Worm (Caenorhabditis elegans) whole organism, L4 larva: Measurements from ENCODE around the gene acy-2.

Experiments
- D1046.2 ChIP-seq: fragments of 200-800 bp; sonication (Bioruptor generic); IDR thresholded peaks from 2 replicates; pipeline ENCODE4 v1.3.6; 2022; ENCODE audit warnings: missing genetic modification characterization, missing compliant biosample characterization
- F37D6.2 ChIP-seq: sonication (generic microtip); optimal IDR thresholded peaks from 2 replicates; lab custom pipeline; 2016; ENCODE audit warnings: mild to moderate bottlenecking, missing genetic modification characterization, missing compliant biosample characterization
- Y105C5A.15 ChIP-seq: fragments of 200-800 bp; sonication (Bioruptor generic); IDR thresholded peaks from 2 replicates; pipeline ENCODE4 v1.3.6; 2022; ENCODE audit warnings: missing genetic modification characterization, missing compliant biosample characterization
- Y75B8A.6 ChIP-seq: fragments of 200-800 bp; sonication (Bioruptor generic); IDR thresholded peaks from 2 replicates; pipeline ENCODE4 v1.3.6; 2022; ENCODE audit warnings: missing genetic modification reagents, missing genetic modification characterization, missing compliant biosample characterization
- aha-1 ChIP-seq: fragments of 150-350 bp; peaks from one replicate; lab custom pipeline; 2014; ENCODE audit warnings: missing biosample characterization, missing genetic modification characterization
- aly-2 ChIP-seq: sonication (generic microtip); optimal IDR thresholded peaks from 2 replicates; lab custom pipeline; 2018; ENCODE audit warnings: missing biosample characterization, missing genetic modification characterization
- ceh-62 ChIP-seq: sonication (generic microtip); optimal IDR thresholded peaks from 2 replicates; lab custom pipeline; 2017; ENCODE audit warnings: missing biosample characterization, missing genetic modification characterization
- ceh-82 ChIP-seq: sonication (generic microtip); optimal IDR thresholded peaks from 2 replicates; lab custom pipeline; 2017; ENCODE audit warnings: missing biosample characterization, missing genetic modification characterization
- ces-1 ChIP-seq: fragments of 150-350 bp; sonication (generic microtip); optimal IDR thresholded peaks from 4 replicates; lab custom pipeline; 2014; ENCODE audit warnings: missing biosample characterization, missing genetic modification reagents, missing genetic modification characterization
- ctbp-1 ChIP-seq: fragments of 200-800 bp; sonication (Bioruptor generic); IDR thresholded peaks from 2 replicates; pipeline ENCODE4 v1.3.6; 2022; ENCODE audit warnings: missing genetic modification reagents, missing genetic modification characterization, missing compliant biosample characterization
- daf-19 ChIP-seq: fragments of 200-800 bp; sonication (Bioruptor generic); conservative IDR thresholded peaks from 2 replicates; pipeline ENCODE4 v1.3.6; 2022; ENCODE audit warnings: missing genetic modification characterization, missing compliant biosample characterization
- daf-8 ChIP-seq: fragments of 200-800 bp; sonication (Bioruptor generic); IDR thresholded peaks from 2 replicates; pipeline ENCODE4 v1.3.6; 2022; ENCODE audit warnings: missing genetic modification characterization, missing compliant biosample characterization
- dmd-6 ChIP-seq: fragments of 200-800 bp; sonication (Bioruptor generic); IDR thresholded peaks from 2 replicates; pipeline ENCODE4 v1.3.6; 2022; ENCODE audit warnings: missing genetic modification reagents, missing genetic modification characterization, missing compliant biosample characterization
- dpl-1 ChIP-seq: fragments of 150-350 bp; optimal IDR thresholded peaks from 2 replicates; lab custom pipeline; 2014; ENCODE audit warnings: missing biosample characterization, missing genetic modification reagents, missing genetic modification characterization
- duxl-1 ChIP-seq: sonication (generic microtip); optimal IDR thresholded peaks from 2 replicates; lab custom pipeline; 2016; ENCODE audit warnings: mild to moderate bottlenecking, missing genetic modification characterization, moderate library complexity, missing compliant biosample characterization; ENCODE audit not compliant: poor library complexity
- egl-43 ChIP-seq: fragments of 200-800 bp; sonication (Bioruptor generic); IDR thresholded peaks from 2 replicates; pipeline ENCODE4 v1.3.6; 2022; ENCODE audit warnings: missing genetic modification reagents, missing genetic modification characterization, missing compliant biosample characterization
- hif-1 ChIP-seq, 2 experiments: sonication (generic microtip); optimal IDR thresholded peaks; 2 replicates each; lab custom pipeline; 2016 to 2017; ENCODE audit warnings: missing compliant biosample characterization in 2 of 2, missing genetic modification characterization in 2 of 2, missing genetic modification reagents in 2 of 2, missing genotype in 2 of 2, mild to moderate bottlenecking in 1 of 2
- lin-15B ChIP-seq: fragments of 150-350 bp; sonication (generic microtip); optimal IDR thresholded peaks from 3 replicates; lab custom pipeline; 2014; ENCODE audit warnings: missing biosample characterization, missing genetic modification characterization
- lin-38 ChIP-seq: fragments of 200-800 bp; sonication (Bioruptor generic); IDR thresholded peaks from 2 replicates; pipeline ENCODE4 v1.3.6; 2022; ENCODE audit warnings: missing genetic modification reagents, missing genetic modification characterization, missing compliant biosample characterization
- lir-3 ChIP-seq: sonication (generic microtip); optimal IDR thresholded peaks from 2 replicates; lab custom pipeline; 2016; ENCODE audit warnings: mild to moderate bottlenecking, missing genetic modification characterization, missing compliant biosample characterization
- madf-9 ChIP-seq: fragments of 200-800 bp; sonication (Bioruptor generic); conservative IDR thresholded peaks from 2 replicates; pipeline ENCODE4 v1.3.6; 2022; ENCODE audit warnings: missing genetic modification reagents, missing genetic modification characterization, missing compliant biosample characterization
- mdt-29 ChIP-seq: fragments of 200-800 bp; sonication (Bioruptor generic); IDR thresholded peaks from 2 replicates; pipeline ENCODE4 v1.3.6; 2022; ENCODE audit warnings: missing genetic modification reagents, missing genetic modification characterization, missing compliant biosample characterization
- mes-2 ChIP-seq: sonication (generic microtip); optimal IDR thresholded peaks from 2 replicates; lab custom pipeline; 2016; ENCODE audit warnings: missing genotype, mild to moderate bottlenecking, missing genetic modification characterization, missing compliant biosample characterization; ENCODE audit not compliant: poor library complexity, severe bottlenecking
- nhr-10 ChIP-seq: fragments of 150-350 bp; optimal IDR thresholded peaks from 2 replicates; lab custom pipeline; 2014; ENCODE audit warnings: missing biosample characterization, missing genetic modification characterization
- nhr-11 ChIP-seq: fragments of 150-350 bp; optimal IDR thresholded peaks from 2 replicates; lab custom pipeline; 2014; ENCODE audit warnings: missing biosample characterization, missing genetic modification characterization
- nhr-111 ChIP-seq: fragments of 200-800 bp; sonication (Bioruptor generic); optimal IDR thresholded peaks from 2 replicates; lab custom pipeline; 2018; ENCODE audit warnings: mild to moderate bottlenecking, missing genetic modification characterization, missing compliant biosample characterization
- nhr-48 ChIP-seq: sonication (generic microtip); optimal IDR thresholded peaks from 2 replicates; lab custom pipeline; 2016; ENCODE audit warnings: mild to moderate bottlenecking, missing genetic modification characterization, missing compliant biosample characterization
- nhr-6 ChIP-seq: fragments of 150-350 bp; optimal IDR thresholded peaks from 2 replicates; lab custom pipeline; 2014; ENCODE audit warnings: missing biosample characterization, missing genetic modification characterization
- nhr-77 ChIP-seq: fragments of 150-350 bp; optimal IDR thresholded peaks from 2 replicates; lab custom pipeline; 2014; ENCODE audit warnings: missing biosample characterization, missing genetic modification characterization
- pha-4 ChIP-seq, 2 experiments: fragments of 150-350 bp in 1 of 2; fragments of 200-800 bp in 1 of 2; sonication (Bioruptor generic) in 1 of 2; IDR thresholded peaks in 1 of 2; optimal IDR thresholded peaks in 1 of 2; 2 replicates each; pipeline versions ENCODE4 v1.3.6 to Lab custom; 2014 to 2022; ENCODE audit warnings: missing genetic modification characterization in 2 of 2, missing genetic modification reagents in 2 of 2, missing biosample characterization in 1 of 2, missing compliant biosample characterization in 1 of 2
- saeg-2 ChIP-seq: fragments of 200-800 bp; sonication (Bioruptor generic); IDR thresholded peaks from 2 replicates; pipeline ENCODE4 v1.3.6; 2022; ENCODE audit warnings: missing genetic modification reagents, missing genetic modification characterization, missing compliant biosample characterization
- set-16 ChIP-seq: fragments of 200-800 bp; sonication (Bioruptor generic); IDR thresholded peaks from 2 replicates; pipeline ENCODE4 v1.3.6; 2022; ENCODE audit warnings: missing genetic modification reagents, missing genetic modification characterization, missing compliant biosample characterization
- skn-1 ChIP-seq: fragments of 150-350 bp; optimal IDR thresholded peaks from 2 replicates; lab custom pipeline; 2014; ENCODE audit warnings: missing biosample characterization, missing genetic modification characterization
- snpc-1.2 ChIP-seq: fragments of 200-800 bp; sonication (Bioruptor generic); IDR thresholded peaks from 2 replicates; pipeline ENCODE4 v1.3.6; 2022; ENCODE audit warnings: missing genetic modification reagents, missing genetic modification characterization, missing compliant biosample characterization
- snpc-4 ChIP-seq: fragments of 150-350 bp; optimal IDR thresholded peaks from 2 replicates; lab custom pipeline; 2014; ENCODE audit warnings: missing biosample characterization, missing genetic modification characterization
- spr-1 ChIP-seq: sonication (generic microtip); optimal IDR thresholded peaks from 2 replicates; lab custom pipeline; 2016; ENCODE audit warnings: mild to moderate bottlenecking, missing genetic modification characterization, missing compliant biosample characterization
- unc-62 ChIP-seq, 3 experiments: fragments of 150-350 bp in 1 of 3; sonication (generic microtip); optimal IDR thresholded peaks in 2 of 3; peaks in 1 of 3; 1 replicate in 1 of 3; 2 replicates in 2 of 3; lab custom pipeline; 2014 to 2017; ENCODE audit warnings: missing biosample characterization in 3 of 3, missing genetic modification characterization in 3 of 3, missing genetic modification reagents in 3 of 3, missing genotype in 1 of 3
- vab-7 ChIP-seq: fragments of 200-800 bp; sonication (Bioruptor generic); IDR thresholded peaks from 2 replicates; pipeline ENCODE4 v1.3.6; 2022; ENCODE audit warnings: missing genetic modification reagents, missing genetic modification characterization, missing compliant biosample characterization
- zfp-2 ChIP-seq: sonication (generic microtip); optimal IDR thresholded peaks from 2 replicates; lab custom pipeline; 2016; ENCODE audit warnings: mild to moderate bottlenecking, missing genetic modification characterization, missing compliant biosample characterization
- zfp-3 ChIP-seq: fragments of 200-800 bp; sonication (Bioruptor generic); conservative IDR thresholded peaks from 2 replicates; pipeline ENCODE4 v1.3.6; 2022; ENCODE audit warnings: missing genetic modification reagents, missing genetic modification characterization, missing compliant biosample characterization
- zip-2 ChIP-seq: fragments of 150-350 bp; optimal IDR thresholded peaks from 2 replicates; lab custom pipeline; 2014; ENCODE audit warnings: missing biosample characterization, missing genetic modification characterization
- ztf-11 ChIP-seq: fragments of 150-350 bp; optimal IDR thresholded peaks from 2 replicates; lab custom pipeline; 2014; ENCODE audit warnings: missing biosample characterization, missing genetic modification characterization
- ztf-7 ChIP-seq: fragments of 150-350 bp; optimal IDR thresholded peaks from 2 replicates; lab custom pipeline; 2014; ENCODE audit warnings: missing biosample characterization, missing genetic modification characterization

Gene acy-2

ce11 chrV:5983380-5983779 lies 7.6 kb downstream of the acy-2 start, which contains the start of gene dhs-16:
TSS of gene dhs-16 (plus strand) at chrV:5983745.
- TF ChIP-seq unc-62 (GFP tag; optimal IDR thresholded peaks at IDR 0.05 in 1 of 2; lab: Kevin White, UChicago): peak in 1 of 2 experiments; percentile 41
- no peak for TF ChIP-seq unc-62 (tag; optimal IDR thresholded peaks at IDR 0.05; lab: Kevin White, UChicago)
- TF ChIP-seq aha-1 (tag; lab: Kevin White, UChicago): peak; percentile 94
- TF ChIP-seq madf-9 (GFP tag; lab: Robert Waterston, UW): no peak
- no peak for TF ChIP-seq daf-19

- TF ChIP-seq pha-4 (GFP tag; IDR thresholded peaks at IDR 0.05; lab: Robert Waterston, UW): no peak
- TF ChIP-seq pha-4 (tag; optimal IDR thresholded peaks at IDR 0.05; lab: Kevin White, UChicago): no peak
- TF ChIP-seq daf-19: no peak
- peak in 1 of 2 experiments; percentile 56 for TF ChIP-seq unc-62 (GFP tag; optimal IDR thresholded peaks at IDR 0.05 in 1 of 2; lab: Kevin White, UChicago)
- TF ChIP-seq unc-62 (tag; optimal IDR thresholded peaks at IDR 0.05; lab: Kevin White, UChicago): no peak
- TF ChIP-seq zfp-2: no peak
- TF ChIP-seq ces-1 (GFP tag; lab: Kevin White, UChicago): no peak
- no peak for TF ChIP-seq saeg-2 (GFP tag; lab: Robert Waterston, UW)
- no peak for TF ChIP-seq spr-1
- no peak for TF ChIP-seq ztf-11 (tag; lab: Kevin White, UChicago)
- no peak for TF ChIP-seq hif-1 (tag; optimal IDR thresholded peaks at IDR 0.05; lab: Kevin White, UChicago)
- TF ChIP-seq nhr-10 (tag; lab: Kevin White, UChicago): no peak
- TF ChIP-seq ztf-7 (tag; lab: Kevin White, UChicago): no peak
- TF ChIP-seq lin-15B (tag; lab: Kevin White, UChicago): no peak
- no peak for TF ChIP-seq F37D6.2
- no peak for TF ChIP-seq set-16 (GFP tag; lab: Robert Waterston, UW)
- TF ChIP-seq aha-1 (tag; lab: Kevin White, UChicago): peak; percentile 83
- TF ChIP-seq nhr-77: no peak
These were observed 8.4 kb downstream of the acy-2 start for ce11 chrV:5984244-5984643.

ce11 chrV:5986755-5987154 lies 10.9 kb downstream of the acy-2 start, which contains the start of gene C10F3.7:
TSS of gene C10F3.7 (minus strand) at chrV:5986855.
- TF ChIP-seq nhr-6: no peak

ce11 chrV:5990383-5990782 lies 14.6 kb downstream of the acy-2 start, which contains the start of gene fut-8:
TSS of gene fut-8 (minus strand) at chrV:5990483.
- peak in 1 of 2 experiments; percentile 1 for TF ChIP-seq unc-62 (GFP tag; optimal IDR thresholded peaks at IDR 0.05 in 1 of 2; lab: Kevin White, UChicago)
- no peak for TF ChIP-seq unc-62 (tag; optimal IDR thresholded peaks at IDR 0.05; lab: Kevin White, UChicago)
- TF ChIP-seq vab-7: no peak
- TF ChIP-seq dmd-6: no peak
- no peak for TF ChIP-seq ceh-82
- no peak for TF ChIP-seq egl-43

ce11 chrV:5991490-5992069 lies 15.8 kb downstream of the acy-2 start:
- TF ChIP-seq Y75B8A.6 (no peak), snpc-4 (no peak), nhr-11 (tag; lab: Kevin White, UChicago) (peak; percentile 67), zfp-3 (GFP tag; lab: Robert Waterston, UW) (no peak), lin-15B (tag; lab: Kevin White, UChicago) (no peak), daf-19 (no peak), dpl-1 (GFP tag; lab: Kevin White, UChicago) (no peak), Y105C5A.15 (GFP tag; lab: Robert Waterston, UW) (no peak), set-16 (GFP tag; lab: Robert Waterston, UW) (no peak), snpc-1.2 (no peak), ceh-62 (tag; lab: Kevin White, UChicago) (no peak), ctbp-1 (GFP tag; lab: Robert Waterston, UW) (peak; percentile 56; the same call in 1 of the 2 replicates), aly-2 (tag; lab: Kevin White, UChicago) (no peak), lir-3 (tag; lab: Kevin White, UChicago) (no peak), nhr-111 (GFP tag; lab: Kevin White, UChicago) (no peak), nhr-48 (tag; lab: Kevin White, UChicago) (peak; percentile 37), lin-38 (no peak), daf-8 (GFP tag; lab: Robert Waterston, UW) (no peak), F37D6.2 (no peak), zip-2 (tag; lab: Kevin White, UChicago) (no peak), D1046.2 (GFP tag; lab: Robert Waterston, UW) (no peak), skn-1 (tag; lab: Kevin White, UChicago) (no peak), mdt-29 (GFP tag; lab: Robert Waterston, UW) (no peak), duxl-1 (no peak), mes-2 (no peak)
